Fruit fly (Drosophila melanogaster): ENCODE results near the gene Had1.
A peak's percentile ranks its signal among the peaks of the same experiment; 100 is the strongest.

Had1 gene

DNA sequence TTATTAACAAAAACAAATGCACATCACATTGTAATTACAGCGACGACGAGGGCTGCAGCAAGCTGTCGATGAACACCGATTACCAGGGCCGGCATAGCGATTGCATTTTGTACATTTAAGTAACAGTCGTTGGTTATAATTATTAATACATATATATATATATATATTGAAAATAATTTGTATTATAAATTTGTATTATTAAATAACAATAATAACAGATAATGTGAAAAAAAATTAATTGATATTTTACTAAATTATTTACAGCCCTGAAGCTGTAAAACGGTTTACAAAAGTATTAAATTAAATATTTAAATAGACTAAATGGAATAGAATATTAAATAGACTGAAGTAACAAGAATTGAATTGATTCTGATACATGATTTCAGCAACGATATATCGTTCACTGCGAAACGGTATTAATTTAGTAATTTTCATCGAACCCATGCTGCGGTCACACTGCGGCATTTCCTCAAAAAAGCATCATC is 32.6 kb downstream of the Had1 start, which contains the start of the genes kat80 and Prosalpha4 (continued):
- TF ChIP-seq mirr (GFP tag; optimal IDR thresholded peaks at IDR 0.05) (no peak), CG8290 (GFP tag; optimal IDR thresholded peaks at IDR 0.05) (peak; percentile 75), CG8290 (tag; optimal IDR thresholded peaks at IDR 0.05) (no peak), CG33213 (GFP tag; optimal IDR thresholded peaks at IDR 0.05) (no peak), ken (GFP tag; IDR thresholded peaks at IDR 0.05) (no peak), Dfd (GFP tag; optimal IDR thresholded peaks at IDR 0.05) (no peak), chinmo (GFP tag; IDR thresholded peaks at IDR 0.05; ENCODE audit: partially characterized antibody) (0 out of 4 replicates have a peak, but pooled peaks have one; percentile 37), zen (tag; optimal IDR thresholded peaks at IDR 0.05) (peak; percentile 42), CG1529 (GFP tag; optimal IDR thresholded peaks at IDR 0.05) (no peak), Dref (GFP tag; IDR thresholded peaks at IDR 0.05) (peak; percentile 32; the same call in 1 of the 2 replicates), CG15601 (tag; optimal IDR thresholded peaks at IDR 0.05) (peak; percentile 30), NC2β (GFP tag; optimal IDR thresholded peaks at IDR 0.05) (no peak), CG31365 (tag; optimal IDR thresholded peaks at IDR 0.05) (no peak), CG12391 (tag; optimal IDR thresholded peaks at IDR 0.05) (peak; percentile 65), gt (GFP tag; IDR thresholded peaks at IDR 0.05) (no peak), Bdp1 (GFP tag; optimal IDR thresholded peaks at IDR 0.05) (no peak), crc (GFP tag; optimal IDR thresholded peaks at IDR 0.05) (no peak), Scr (GFP tag; IDR thresholded peaks at IDR 0.05; ENCODE audit: partially characterized antibody) (peak; percentile 71), CG11504 (tag; optimal IDR thresholded peaks at IDR 0.05) (peak; percentile 55), CG2116 (GFP tag; optimal IDR thresholded peaks at IDR 0.05) (no peak), cato (GFP tag; optimal IDR thresholded peaks at IDR 0.05; ENCODE audit: borderline replicate concordance) (no peak), Blimp-1 (GFP tag; optimal IDR thresholded peaks at IDR 0.05) (peak; percentile 22), ewg (GFP tag; optimal IDR thresholded peaks at IDR 0.05) (no peak), cad (GFP tag; optimal IDR thresholded peaks at IDR 0.05) (no peak), CG7786 (GFP tag; optimal IDR thresholded peaks at IDR 0.05) (no peak), wdn (GFP tag; IDR thresholded peaks at IDR 0.05) (no peak), CG2129 (GFP tag; IDR thresholded peaks at IDR 0.05; ENCODE audit: partially characterized antibody) (peak; percentile 40), bbx (GFP tag; IDR thresholded peaks at IDR 0.05; ENCODE audit: partially characterized antibody) (peak; percentile 58; the same call in 1 of the 2 replicates), CG5245 (GFP tag; optimal IDR thresholded peaks at IDR 0.05) (no peak), Dad (GFP tag; optimal IDR thresholded peaks at IDR 0.05) (no peak), dimm (GFP tag; IDR thresholded peaks at IDR 0.05) (no peak), sisA (GFP tag; IDR thresholded peaks at IDR 0.05) (no peak), GATAe (GFP tag; conservative IDR thresholded peaks at IDR 0.05) (no peak), Oaz (GFP tag; IDR thresholded peaks at IDR 0.05) (no peak), Atf6 (GFP tag; IDR thresholded peaks at IDR 0.05) (no peak), gro (GFP tag; optimal IDR thresholded peaks at IDR 0.05) (no peak), Eip74EF (GFP tag; optimal IDR thresholded peaks at IDR 0.05) (no peak), sd (tag; optimal IDR thresholded peaks at IDR 0.05) (peak; percentile 37), Taf1 (GFP tag; IDR thresholded peaks at IDR 0.05) (no peak), repo (GFP tag; optimal IDR thresholded peaks at IDR 0.05) (no peak), Adf1 (GFP tag; IDR thresholded peaks at IDR 0.05) (no peak), gcm (GFP tag; optimal IDR thresholded peaks at IDR 0.05) (no peak), Ptx1 (GFP tag; IDR thresholded peaks at IDR 0.05) (0 out of 2 replicates have a peak, but pooled peaks have one; percentile 12), amos (GFP tag; IDR thresholded peaks at IDR 0.05; ENCODE audit: partially characterized antibody) (peak; percentile 77), gem (tag; optimal IDR thresholded peaks at IDR 0.05) (peak; percentile 62), trem (tag; optimal IDR thresholded peaks at IDR 0.05) (peak; percentile 32), sim (GFP tag; IDR thresholded peaks at IDR 0.05) (no peak), CG9797 (GFP tag; optimal IDR thresholded peaks at IDR 0.05) (peak; percentile 57), nom (GFP tag; optimal IDR thresholded peaks at IDR 0.05) (no peak), lbe (GFP tag; optimal IDR thresholded peaks at IDR 0.05) (no peak), org-1 (GFP tag; optimal IDR thresholded peaks at IDR 0.05) (no peak)

Data from whole organism, embryonic.